Worm (Caenorhabditis elegans) whole organism, early embryonic: ENCODE measurements around the gene clec-140.

Experiments
- aly-1 ChIP-seq: sonication (generic microtip); optimal IDR thresholded peaks from 2 replicates; lab custom pipeline; 2016; ENCODE audit warnings: missing genetic modification characterization, missing compliant biosample characterization
- ama-1 ChIP-seq: fragments of 150-350 bp; optimal IDR thresholded peaks from 2 replicates; lab custom pipeline; 2014
- pes-1 ChIP-seq: fragments of 200-800 bp; sonication (Bioruptor generic); IDR thresholded peaks from 2 replicates; pipeline ENCODE4 v1.3.6; 2022; ENCODE audit warnings: missing genetic modification reagents, missing genetic modification characterization, missing compliant biosample characterization
- sea-1 ChIP-seq: fragments of 200-800 bp; sonication (Bioruptor generic); conservative IDR thresholded peaks from 2 replicates; pipeline ENCODE4 v1.3.6; 2022; ENCODE audit warnings: missing genetic modification characterization, missing compliant biosample characterization
- tbx-37 ChIP-seq: fragments of 200-800 bp; sonication (Bioruptor generic); conservative IDR thresholded peaks from 2 replicates; pipeline ENCODE4 v1.3.6; 2022; ENCODE audit warnings: missing genetic modification reagents, missing genetic modification characterization, missing compliant biosample characterization
- tra-4 ChIP-seq: sonication (generic microtip); optimal IDR thresholded peaks from 2 replicates; lab custom pipeline; 2017; ENCODE audit warnings: missing genetic modification characterization, missing compliant biosample characterization

- no peak for TF ChIP-seq sea-1 (GFP tag; lab: Robert Waterston, UW)
- TF ChIP-seq tbx-37 (GFP tag; lab: Robert Waterston, UW), result no peak
- TF ChIP-seq tra-4 (tag; lab: Kevin White, UChicago), result no peak
- TF ChIP-seq aly-1 (tag; lab: Kevin White, UChicago), result no peak
- no peak for TF ChIP-seq pes-1 (GFP tag; lab: Robert Waterston, UW)
- TF ChIP-seq ama-1 (lab: Kevin White, UChicago), result no peak
These were observed 11.6 kb upstream of the clec-140 start, which contains the start of gene T05A7.13 for ce11 chrII:4661278-4661677.
